Fruit fly (Drosophila melanogaster) whole organism, embryonic: ENCODE results near the gene Shaw.

Source experiments
- Bteb2 ChIP-seq: fragments of 200-800 bp; sonication (Bioruptor generic); optimal IDR thresholded peaks from 2 replicates; lab custom pipeline; 2016; ENCODE audit warnings: missing biosample characterization, missing genetic modification characterization
- CG10543 ChIP-seq: fragments of 200-800 bp; sonication (Bioruptor generic); optimal IDR thresholded peaks from 3 replicates; lab custom pipeline; 2017; ENCODE audit warnings: missing biosample characterization, mild to moderate bottlenecking, missing genetic modification characterization, moderate library complexity
- CG11695 ChIP-seq: fragments of 200-800 bp; sonication (Bioruptor generic); IDR thresholded peaks from 3 replicates; pipeline ENCODE4 v1.3.6; 2022; ENCODE audit warnings: missing biosample characterization, missing genetic modification characterization
- CG12769 ChIP-seq: fragments of 200-800 bp; sonication (Bioruptor generic); optimal IDR thresholded peaks from 2 replicates; lab custom pipeline; 2019; ENCODE audit warnings: missing biosample characterization, mild to moderate bottlenecking, missing genetic modification characterization, moderate library complexity
- CG15269 ChIP-seq: fragments of 200-800 bp; sonication (Bioruptor generic); optimal IDR thresholded peaks from 2 replicates; lab custom pipeline; 2018; ENCODE audit warnings: missing biosample characterization, mild to moderate bottlenecking, missing genetic modification characterization, moderate library complexity
- CG15514 ChIP-seq: fragments of 200-800 bp; sonication (Bioruptor generic); optimal IDR thresholded peaks from 3 replicates; lab custom pipeline; 2017; ENCODE audit warnings: missing biosample characterization, missing genetic modification characterization, mild to moderate bottlenecking, moderate library complexity, missing genetic modification reagents
- CG18476 ChIP-seq: fragments of 200-800 bp; sonication (Bioruptor generic); optimal IDR thresholded peaks from 2 replicates; lab custom pipeline; 2016; ENCODE audit warnings: missing biosample characterization, mild to moderate bottlenecking, missing genetic modification characterization
- CG18599 ChIP-seq: fragments of 200-800 bp; sonication (Bioruptor generic); optimal IDR thresholded peaks from 3 replicates; lab custom pipeline; 2017; ENCODE audit warnings: missing biosample characterization, missing genetic modification characterization, mild to moderate bottlenecking, moderate library complexity, missing genetic modification reagents
- CG2120 ChIP-seq: fragments of 200-800 bp; sonication (Bioruptor generic); optimal IDR thresholded peaks from 3 replicates; lab custom pipeline; 2016; ENCODE audit warnings: missing biosample characterization, missing genetic modification characterization
- CG2678 ChIP-seq: fragments of 200-800 bp; sonication (Bioruptor generic); optimal IDR thresholded peaks from 3 replicates; lab custom pipeline; 2019; ENCODE audit warnings: missing biosample characterization, mild to moderate bottlenecking, missing genetic modification characterization, moderate library complexity
- CG34376 ChIP-seq: fragments of 200-800 bp; sonication (Bioruptor generic); optimal IDR thresholded peaks from 2 replicates; lab custom pipeline; 2018; ENCODE audit warnings: missing biosample characterization, mild to moderate bottlenecking, missing genetic modification characterization
- CG6683 ChIP-seq: fragments of 200-800 bp; sonication (Bioruptor generic); optimal IDR thresholded peaks from 2 replicates; lab custom pipeline; 2017; ENCODE audit warnings: missing biosample characterization, mild to moderate bottlenecking, missing genetic modification characterization, missing genetic modification reagents
- CG7745 ChIP-seq: fragments of 200-800 bp; sonication (Bioruptor generic); optimal IDR thresholded peaks from 2 replicates; lab custom pipeline; 2018; ENCODE audit warnings: missing biosample characterization, mild to moderate bottlenecking, missing genetic modification characterization, moderate library complexity
- CG7839 ChIP-seq: fragments of 200-800 bp; sonication (Bioruptor generic); optimal IDR thresholded peaks from 3 replicates; lab custom pipeline; 2018; ENCODE audit warnings: missing biosample characterization, mild to moderate bottlenecking, missing genetic modification characterization, moderate library complexity
- CG8089 ChIP-seq: fragments of 200-800 bp; sonication (Bioruptor generic); optimal IDR thresholded peaks from 3 replicates; lab custom pipeline; 2016; ENCODE audit warnings: missing biosample characterization, missing genetic modification characterization
- CG8290 ChIP-seq, 3 experiments: fragments of 200-800 bp; sonication (Bioruptor generic); optimal IDR thresholded peaks; 2 replicates each; lab custom pipeline; 2016 to 2019; ENCODE audit warnings: missing biosample characterization in 3 of 3, missing genetic modification characterization in 3 of 3, mild to moderate bottlenecking in 2 of 3, moderate library complexity in 1 of 3
- Dip3 ChIP-seq: fragments of 200-800 bp; sonication (Bioruptor generic); optimal IDR thresholded peaks from 3 replicates; lab custom pipeline; 2016; ENCODE audit warnings: missing biosample characterization, missing genetic modification characterization
- Drgx ChIP-seq: fragments of 200-800 bp; sonication (Bioruptor generic); IDR thresholded peaks from 2 replicates; pipeline ENCODE4 v1.3.6; 2022; ENCODE audit warnings: missing biosample characterization, missing genetic modification characterization
- Fer1 ChIP-seq: fragments of 200-800 bp; sonication (Bioruptor generic); optimal IDR thresholded peaks from 2 replicates; lab custom pipeline; 2017; ENCODE audit warnings: missing biosample characterization, mild to moderate bottlenecking, missing genetic modification characterization
- H2.0 ChIP-seq: fragments of 200-800 bp; sonication (Bioruptor generic); IDR thresholded peaks from 2 replicates; pipeline ENCODE4 v1.3.6; 2022; ENCODE audit warnings: missing biosample characterization, missing genetic modification characterization
- Hmr ChIP-seq: fragments of 200-800 bp; sonication (Bioruptor generic); optimal IDR thresholded peaks from 3 replicates; lab custom pipeline; 2017; ENCODE audit warnings: mild to moderate bottlenecking, missing biosample characterization, missing genetic modification reagents, missing genetic modification characterization
- Med ChIP-seq: fragments of 200-800 bp; sonication (Bioruptor generic); peaks from one replicate; lab custom pipeline; 2016; ENCODE audit warnings: missing biosample characterization, missing genetic modification characterization, mild to moderate bottlenecking, inconsistent platforms, moderate library complexity
- Meics ChIP-seq: fragments of 200-800 bp; sonication (Bioruptor generic); optimal IDR thresholded peaks from 2 replicates; lab custom pipeline; 2017; ENCODE audit warnings: missing biosample characterization, mild to moderate bottlenecking, missing genetic modification characterization
- PHDP ChIP-seq: fragments of 200-800 bp; sonication (Bioruptor generic); optimal IDR thresholded peaks from 3 replicates; lab custom pipeline; 2018; ENCODE audit warnings: missing biosample characterization, mild to moderate bottlenecking, missing genetic modification characterization, moderate library complexity
- Ptx1 ChIP-seq: fragments of 200-800 bp; sonication (Bioruptor generic); IDR thresholded peaks from 2 replicates; pipeline ENCODE4 v1.3.6; 2022; ENCODE audit warnings: missing biosample characterization, missing genetic modification characterization
- Taf1 ChIP-seq: fragments of 200-800 bp; sonication (Bioruptor generic); IDR thresholded peaks from 2 replicates; pipeline ENCODE4 v1.3.6; 2022; ENCODE audit warnings: missing biosample characterization, missing genetic modification characterization
- corto ChIP-seq: fragments of 200-800 bp; sonication (Bioruptor generic); optimal IDR thresholded peaks from 2 replicates; lab custom pipeline; 2016; ENCODE audit warnings: missing biosample characterization, mild to moderate bottlenecking, missing genetic modification characterization, moderate library complexity
- danr ChIP-seq: fragments of 200-800 bp; sonication (Bioruptor generic); IDR thresholded peaks from 2 replicates; pipeline ENCODE4 v1.3.6; 2022; ENCODE audit warnings: missing biosample characterization, missing genetic modification characterization
- ewg ChIP-seq: fragments of 200-800 bp; sonication (Bioruptor generic); optimal IDR thresholded peaks from 3 replicates; lab custom pipeline; 2017; ENCODE audit warnings: mild to moderate bottlenecking, missing biosample characterization, missing genetic modification reagents, missing genetic modification characterization
- gem ChIP-seq: fragments of 200-800 bp; sonication (Bioruptor generic); optimal IDR thresholded peaks from 2 replicates; lab custom pipeline; 2019; ENCODE audit warnings: missing biosample characterization, mild to moderate bottlenecking, missing genetic modification characterization, moderate library complexity
- lab ChIP-seq: fragments of 200-800 bp; sonication (Bioruptor generic); optimal IDR thresholded peaks from 3 replicates; lab custom pipeline; 2017; ENCODE audit warnings: missing biosample characterization, missing genetic modification characterization, mild to moderate bottlenecking, moderate library complexity, missing genetic modification reagents
- lbe ChIP-seq: fragments of 200-800 bp; sonication (Bioruptor generic); optimal IDR thresholded peaks from 2 replicates; lab custom pipeline; 2016; ENCODE audit warnings: missing biosample characterization, mild to moderate bottlenecking, missing genetic modification characterization
- nerfin-2 ChIP-seq: fragments of 200-800 bp; sonication (Bioruptor generic); IDR thresholded peaks from 2 replicates; pipeline ENCODE4 v1.3.6; 2022; ENCODE audit warnings: missing biosample characterization, missing genetic modification characterization; ENCODE audit not compliant: partially characterized antibody
- nom ChIP-seq: fragments of 200-800 bp; sonication (Bioruptor generic); optimal IDR thresholded peaks from 2 replicates; lab custom pipeline; 2017; ENCODE audit warnings: missing biosample characterization, missing genetic modification characterization, mild to moderate bottlenecking, moderate library complexity, missing genetic modification reagents
- prd ChIP-seq, 3 experiments: fragments of >200 bp in 2 of 3; fragments of 200-800 bp in 1 of 3; sonication (Bioruptor generic) in 1 of 3; optimal IDR thresholded peaks in 2 of 3; IDR thresholded peaks in 1 of 3; 2 replicates in 2 of 3; 3 replicates in 1 of 3; pipeline versions ENCODE4 v1.3.6 to Lab custom; 2017 to 2022; ENCODE audit warnings: missing biosample characterization in 1 of 3, missing genetic modification characterization in 1 of 3
- row ChIP-seq: fragments of 200-800 bp; sonication (Bioruptor generic); IDR thresholded peaks from 3 replicates; pipeline ENCODE4 v1.3.6; 2022; ENCODE audit warnings: missing biosample characterization, missing genetic modification characterization
- schlank ChIP-seq: fragments of 200-800 bp; sonication (Bioruptor generic); optimal IDR thresholded peaks from 2 replicates; lab custom pipeline; 2018; ENCODE audit warnings: missing biosample characterization, mild to moderate bottlenecking, missing genetic modification characterization
- sima ChIP-seq: fragments of 200-800 bp; sonication (Bioruptor generic); optimal IDR thresholded peaks from 2 replicates; lab custom pipeline; 2016; ENCODE audit warnings: missing biosample characterization, missing genetic modification characterization
- slbo ChIP-seq: fragments of 200-800 bp; sonication (Bioruptor generic); IDR thresholded peaks from 2 replicates; pipeline ENCODE4 v1.3.6; 2022; ENCODE audit warnings: missing biosample characterization, missing genetic modification characterization
- sob ChIP-seq: fragments of 200-800 bp; sonication (Bioruptor generic); IDR thresholded peaks from 2 replicates; pipeline ENCODE4 v1.3.6; 2022; ENCODE audit warnings: missing biosample characterization, missing genetic modification characterization
- stc ChIP-seq: fragments of 200-800 bp; sonication (Bioruptor generic); IDR thresholded peaks from 2 replicates; pipeline ENCODE4 v1.3.6; 2022; ENCODE audit warnings: missing biosample characterization, missing genetic modification characterization
- tll ChIP-seq, 2 experiments: fragments of 200-800 bp in 1 of 2; fragments of >200 bp in 1 of 2; sonication (Bioruptor generic) in 1 of 2; optimal IDR thresholded peaks; 2 replicates each; lab custom pipeline; 2017 to 2019; ENCODE audit warnings: missing biosample characterization in 2 of 2, missing genetic modification characterization in 2 of 2, mild to moderate bottlenecking in 1 of 2, moderate library complexity in 1 of 2

The Shaw gene

dm6 chr2L:3705438-3705921 is 12.5 kb upstream of the Shaw start, which contains the start of gene CG31778 (continued):
- TF ChIP-seq Drgx (GFP tag; lab: Robert Waterston, UW) (peak; percentile 71), CG15514 (peak; percentile 5), prd (optimal IDR thresholded peaks at IDR 0.05; lab: Kevin White, UChicago) (no peak), prd (GFP tag; IDR thresholded peaks at IDR 0.05; lab: Robert Waterston, UW) (0 out of 3 replicates have a peak, but pooled peaks have one; percentile 11), corto (GFP tag; lab: Kevin White, UChicago) (peak; percentile 49), CG7745 (no peak), Meics (GFP tag; lab: Kevin White, UChicago) (peak; percentile 12), CG18476 (GFP tag; lab: Kevin White, UChicago) (no peak), Hmr (GFP tag; lab: Kevin White, UChicago) (peak; percentile 12), CG34376 (peak; percentile 55), lbe (peak; percentile 84), Dip3 (peak; percentile 9), CG8089 (no peak), Taf1 (GFP tag; lab: Robert Waterston, UW) (no peak), Fer1 (peak; percentile 22), stc (no peak), CG10543 (GFP tag; lab: Kevin White, UChicago) (peak; percentile 0), sob (0 out of 2 replicates have a peak, but pooled peaks have one; percentile 15), gem (peak; percentile 46), nom (GFP tag; lab: Kevin White, UChicago) (peak; percentile 68), tll (GFP tag; optimal IDR thresholded peaks at IDR 0.05; lab: Kevin White, UChicago) (no peak), schlank (tag; lab: Kevin White, UChicago) (no peak), slbo (GFP tag; lab: Robert Waterston, UW) (peak; percentile 30; the same call in 1 of the 2 replicates), lab (GFP tag; lab: Kevin White, UChicago) (peak; percentile 26), H2.0 (GFP tag; lab: Robert Waterston, UW) (0 out of 2 replicates have a peak, but pooled peaks have one; percentile 19), nerfin-2 (GFP tag; lab: Robert Waterston, UW) (no peak), CG2120 (peak; percentile 56), CG6683 (GFP tag; lab: Kevin White, UChicago) (no peak), CG18599 (GFP tag; lab: Kevin White, UChicago) (peak; percentile 60), danr (peak; percentile 22; the same call in 1 of the 2 replicates), CG11695 (GFP tag; lab: Robert Waterston, UW) (0 out of 3 replicates have a peak, but pooled peaks have one; percentile 43), ewg (no peak), Bteb2 (no peak), CG12769 (tag; lab: Kevin White, UChicago) (peak; percentile 35), Med (peak; percentile 72), Ptx1 (GFP tag; lab: Robert Waterston, UW) (peak; percentile 35; the same call in 1 of the 2 replicates), row (GFP tag; lab: Robert Waterston, UW) (peak; percentile 59), sima (no peak), CG2678 (peak; percentile 41), CG15269 (tag; lab: Kevin White, UChicago) (peak; percentile 2), CG8290 (GFP tag; optimal IDR thresholded peaks at IDR 0.05; lab: Kevin White, UChicago) (no peak), CG8290 (tag; optimal IDR thresholded peaks at IDR 0.05; lab: Kevin White, UChicago) (peak in 1 of 2 experiments; percentile 36), CG7839 (tag; lab: Kevin White, UChicago) (no peak), PHDP (tag; lab: Kevin White, UChicago) (peak; percentile 25)
